Worm (Caenorhabditis elegans): ENCODE data around the gene ZK809.1.

DNA sequence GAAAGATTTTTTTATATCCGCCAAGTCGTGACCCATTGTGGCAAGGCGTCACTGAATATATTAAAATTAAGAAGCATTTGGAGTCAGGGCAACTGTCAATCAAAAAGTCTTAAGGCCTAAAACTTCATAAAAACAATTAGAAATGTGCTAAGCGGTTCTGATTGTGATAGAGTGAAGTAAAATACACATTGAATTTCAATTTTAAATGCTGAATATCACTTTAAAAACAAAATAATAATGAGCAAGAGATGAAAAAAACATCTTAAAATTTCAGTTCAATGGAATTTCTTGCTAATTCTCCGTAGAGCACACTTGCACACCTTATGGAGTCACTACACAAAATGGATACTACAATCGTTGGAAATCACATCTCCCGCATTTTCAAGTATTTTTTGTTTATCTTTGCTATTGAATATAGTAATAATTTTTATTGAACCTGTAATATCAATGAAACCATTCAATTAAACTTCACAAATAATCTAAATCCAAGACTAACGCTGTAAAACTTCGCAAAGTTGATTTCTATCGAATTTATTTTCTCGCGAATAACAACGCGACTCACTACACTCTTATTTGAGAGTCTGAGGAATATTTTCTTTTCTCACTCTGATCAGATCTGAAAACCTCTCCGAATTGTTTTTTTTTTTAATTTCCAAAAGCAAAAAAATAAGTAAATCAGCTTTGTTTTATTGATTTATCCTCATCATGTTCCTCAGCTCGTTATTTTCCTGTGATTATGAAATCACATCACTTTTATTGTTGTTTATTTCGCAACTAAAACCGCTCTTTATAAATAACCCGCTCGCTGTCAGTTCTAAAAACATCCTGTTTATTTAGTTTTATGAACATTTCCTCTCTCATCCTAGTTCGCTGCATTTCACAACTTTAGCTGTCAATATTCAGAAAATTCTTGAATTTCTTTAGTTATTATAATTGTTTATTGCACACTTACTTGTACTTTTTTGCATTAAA lies 6.2 kb upstream of the ZK809.1 start, which contains the start of gene mars-1:
- TF ChIP-seq nhr-10 (tag; optimal IDR thresholded peaks at IDR 0.05) (no peak), elt-1 (tag; optimal IDR thresholded peaks at IDR 0.05) (no peak), ztf-11 (tag; optimal IDR thresholded peaks at IDR 0.05) (no peak)

Data from whole organism, L2 larva.